Fruit fly (Drosophila melanogaster) whole organism, embryonic: Measurements from ENCODE around the gene CG6409.

Source experiments
- CG10267 ChIP-seq: fragments of 200-800 bp; sonication (Bioruptor generic); optimal IDR thresholded peaks from 2 replicates; lab custom pipeline; 2018; ENCODE audit warnings: missing biosample characterization, mild to moderate bottlenecking, missing genetic modification characterization, moderate library complexity
- CG10321 ChIP-seq: fragments of 200-800 bp; sonication (Bioruptor generic); IDR thresholded peaks from 2 replicates; pipeline ENCODE4 v1.3.6; 2022; ENCODE audit warnings: missing biosample characterization, missing genetic modification characterization
- CG11398 ChIP-seq: fragments of 200-800 bp; sonication (Bioruptor generic); optimal IDR thresholded peaks from 2 replicates; lab custom pipeline; 2016; ENCODE audit warnings: missing biosample characterization, missing genetic modification characterization
- CG11504 ChIP-seq: fragments of 200-800 bp; sonication (Bioruptor generic); optimal IDR thresholded peaks from 3 replicates; lab custom pipeline; 2019; ENCODE audit warnings: missing biosample characterization, mild to moderate bottlenecking, missing genetic modification characterization, moderate library complexity
- CG13287 ChIP-seq: fragments of 200-800 bp; sonication (Bioruptor generic); IDR thresholded peaks from 2 replicates; pipeline ENCODE4 v1.3.6; 2022; ENCODE audit warnings: missing biosample characterization, missing genetic modification characterization; ENCODE audit not compliant: partially characterized antibody
- CG14710 ChIP-seq: fragments of 200-800 bp; sonication (Bioruptor generic); optimal IDR thresholded peaks from 3 replicates; lab custom pipeline; 2019; ENCODE audit warnings: missing biosample characterization, mild to moderate bottlenecking, missing genetic modification characterization, moderate library complexity
- CG14965 ChIP-seq: fragments of 200-800 bp; sonication (Bioruptor generic); optimal IDR thresholded peaks from 2 replicates; lab custom pipeline; 2016; ENCODE audit warnings: missing biosample characterization, missing genetic modification characterization, borderline replicate concordance
- CG15011 ChIP-seq: fragments of 200-800 bp; sonication (Bioruptor generic); optimal IDR thresholded peaks from 3 replicates; lab custom pipeline; 2018; ENCODE audit warnings: missing biosample characterization, mild to moderate bottlenecking, missing genetic modification characterization
- CG1647 ChIP-seq: fragments of 200-800 bp; sonication (Bioruptor generic); optimal IDR thresholded peaks from 3 replicates; lab custom pipeline; 2016; ENCODE audit warnings: missing biosample characterization, missing genetic modification characterization
- CG17186 ChIP-seq: fragments of 200-800 bp; sonication (Bioruptor generic); optimal IDR thresholded peaks from 3 replicates; lab custom pipeline; 2017; ENCODE audit warnings: missing biosample characterization, missing genetic modification reagents, missing genetic modification characterization
- CG17912 ChIP-seq: fragments of 200-800 bp; sonication (Bioruptor generic); optimal IDR thresholded peaks from 2 replicates; lab custom pipeline; 2018; ENCODE audit warnings: missing biosample characterization, mild to moderate bottlenecking, missing genetic modification characterization
- CG1832 ChIP-seq: fragments of 200-800 bp; sonication (Bioruptor generic); optimal IDR thresholded peaks from 2 replicates; lab custom pipeline; 2017; ENCODE audit warnings: missing biosample characterization, mild to moderate bottlenecking, missing genetic modification characterization, inconsistent platforms
- CG33557 ChIP-seq: fragments of 200-800 bp; sonication (Bioruptor generic); optimal IDR thresholded peaks from 2 replicates; lab custom pipeline; 2019; ENCODE audit warnings: missing biosample characterization, mild to moderate bottlenecking, missing genetic modification characterization, moderate library complexity
- CG4617 ChIP-seq: fragments of 200-800 bp; sonication (Bioruptor generic); optimal IDR thresholded peaks from 3 replicates; lab custom pipeline; 2016; ENCODE audit warnings: missing biosample characterization, missing genetic modification characterization, borderline replicate concordance
- CG6683 ChIP-seq: fragments of 200-800 bp; sonication (Bioruptor generic); optimal IDR thresholded peaks from 2 replicates; lab custom pipeline; 2017; ENCODE audit warnings: missing biosample characterization, mild to moderate bottlenecking, missing genetic modification characterization, missing genetic modification reagents
- CG9727 ChIP-seq: fragments of 200-800 bp; sonication (Bioruptor generic); optimal IDR thresholded peaks from 3 replicates; lab custom pipeline; 2017; ENCODE audit warnings: missing biosample characterization, mild to moderate bottlenecking, missing genetic modification characterization
- CTCF ChIP-seq: fragments of 200-800 bp; sonication (Bioruptor generic); optimal IDR thresholded peaks from 2 replicates; lab custom pipeline; 2017; ENCODE audit warnings: missing biosample characterization, mild to moderate bottlenecking, missing genetic modification characterization, moderate library complexity
- Dbx ChIP-seq: fragments of 200-800 bp; sonication (Bioruptor generic); IDR thresholded peaks from 3 replicates; pipeline ENCODE4 v1.3.6; 2022; ENCODE audit warnings: missing biosample characterization, missing genetic modification characterization
- Dp ChIP-seq: fragments of 200-800 bp; sonication (Bioruptor generic); optimal IDR thresholded peaks from 2 replicates; lab custom pipeline; 2018; ENCODE audit warnings: missing biosample characterization, mild to moderate bottlenecking, missing genetic modification characterization, moderate library complexity
- E2f2 ChIP-seq: fragments of 200-800 bp; sonication (Bioruptor generic); IDR thresholded peaks from 2 replicates; pipeline ENCODE4 v1.3.6; 2022; ENCODE audit warnings: missing biosample characterization, missing genetic modification characterization
- Gsc ChIP-seq: fragments of 200-800 bp; sonication (Bioruptor generic); IDR thresholded peaks from 2 replicates; pipeline ENCODE4 v1.3.6; 2022; ENCODE audit warnings: missing biosample characterization, missing genetic modification characterization
- Hmr ChIP-seq: fragments of 200-800 bp; sonication (Bioruptor generic); optimal IDR thresholded peaks from 3 replicates; lab custom pipeline; 2017; ENCODE audit warnings: mild to moderate bottlenecking, missing biosample characterization, missing genetic modification reagents, missing genetic modification characterization
- Max ChIP-seq: fragments of 200-800 bp; sonication (Bioruptor generic); optimal IDR thresholded peaks from 2 replicates; lab custom pipeline; 2016; ENCODE audit warnings: missing biosample characterization, mild to moderate bottlenecking, missing genetic modification characterization
- Med ChIP-seq: fragments of 200-800 bp; sonication (Bioruptor generic); peaks from one replicate; lab custom pipeline; 2016; ENCODE audit warnings: missing biosample characterization, missing genetic modification characterization, mild to moderate bottlenecking, inconsistent platforms, moderate library complexity
- Nf-YC ChIP-seq: fragments of 200-800 bp; optimal IDR thresholded peaks from 3 replicates; lab custom pipeline; 2019; ENCODE audit warnings: missing biosample characterization, mild to moderate bottlenecking, missing genetic modification characterization, moderate library complexity
- Opbp ChIP-seq: fragments of 200-800 bp; sonication (Bioruptor generic); IDR thresholded peaks from 3 replicates; pipeline ENCODE4 v1.3.6; 2022; ENCODE audit warnings: missing biosample characterization, missing genetic modification characterization; ENCODE audit not compliant: partially characterized antibody
- Sin3A ChIP-seq: fragments of >200 bp; optimal IDR thresholded peaks from 2 replicates; lab custom pipeline; 2018
- bbx ChIP-seq: fragments of 200-800 bp; sonication (Bioruptor generic); IDR thresholded peaks from 2 replicates; pipeline ENCODE4 v1.3.6; 2022; ENCODE audit warnings: missing biosample characterization, missing genetic modification characterization; ENCODE audit not compliant: partially characterized antibody
- emc ChIP-seq: fragments of 200-800 bp; sonication (Bioruptor generic); optimal IDR thresholded peaks from 2 replicates; lab custom pipeline; 2016; ENCODE audit warnings: missing biosample characterization, missing genetic modification characterization
- gem ChIP-seq: fragments of 200-800 bp; sonication (Bioruptor generic); optimal IDR thresholded peaks from 2 replicates; lab custom pipeline; 2019; ENCODE audit warnings: missing biosample characterization, mild to moderate bottlenecking, missing genetic modification characterization, moderate library complexity
- grau ChIP-seq: fragments of 200-800 bp; optimal IDR thresholded peaks from 3 replicates; lab custom pipeline; 2019; ENCODE audit warnings: missing biosample characterization, mild to moderate bottlenecking, missing genetic modification characterization, moderate library complexity
- gsb-n ChIP-seq: fragments of 200-800 bp; sonication (Bioruptor generic); optimal IDR thresholded peaks from 3 replicates; lab custom pipeline; 2018; ENCODE audit warnings: missing biosample characterization, mild to moderate bottlenecking, missing genetic modification characterization
- hbn ChIP-seq: fragments of 200-800 bp; sonication (Bioruptor generic); IDR thresholded peaks from 2 replicates; pipeline ENCODE4 v1.3.6; 2022; ENCODE audit warnings: missing biosample characterization, missing genetic modification characterization; ENCODE audit not compliant: partially characterized antibody
- jigr1 ChIP-seq: fragments of 200-800 bp; sonication (Bioruptor generic); IDR thresholded peaks from 3 replicates; pipeline ENCODE4 v1.3.6; 2022; ENCODE audit warnings: missing biosample characterization, missing genetic modification characterization
- maf-S ChIP-seq: fragments of 200-800 bp; sonication (Bioruptor generic); optimal IDR thresholded peaks from 2 replicates; lab custom pipeline; 2016; ENCODE audit warnings: missing biosample characterization, missing genetic modification characterization
- nerfin-2 ChIP-seq: fragments of 200-800 bp; sonication (Bioruptor generic); IDR thresholded peaks from 2 replicates; pipeline ENCODE4 v1.3.6; 2022; ENCODE audit warnings: missing biosample characterization, missing genetic modification characterization; ENCODE audit not compliant: partially characterized antibody
- oc ChIP-seq: fragments of 200-800 bp; sonication (Bioruptor generic); optimal IDR thresholded peaks from 2 replicates; lab custom pipeline; 2018; ENCODE audit warnings: missing biosample characterization, mild to moderate bottlenecking, missing genetic modification characterization, moderate library complexity
- odd ChIP-seq: fragments of 200-800 bp; sonication (Bioruptor generic); optimal IDR thresholded peaks from 2 replicates; lab custom pipeline; 2017; ENCODE audit warnings: missing biosample characterization, mild to moderate bottlenecking, missing genetic modification characterization
- sc ChIP-seq, 3 experiments: fragments of >200 bp in 2 of 3; fragments of 200-800 bp in 1 of 3; sonication (Bioruptor generic) in 1 of 3; optimal IDR thresholded peaks; 2 replicates in 2 of 3; 3 replicates in 1 of 3; lab custom pipeline; 2017; ENCODE audit warnings: mild to moderate bottlenecking in 1 of 3, missing biosample characterization in 1 of 3, missing genetic modification characterization in 1 of 3, missing genetic modification reagents in 1 of 3
- sob ChIP-seq: fragments of 200-800 bp; sonication (Bioruptor generic); IDR thresholded peaks from 2 replicates; pipeline ENCODE4 v1.3.6; 2022; ENCODE audit warnings: missing biosample characterization, missing genetic modification characterization
- sqz ChIP-seq: fragments of 200-800 bp; sonication (Bioruptor generic); optimal IDR thresholded peaks from 3 replicates; lab custom pipeline; 2018; ENCODE audit warnings: missing biosample characterization, mild to moderate bottlenecking, missing genetic modification characterization
- tgo ChIP-seq: fragments of 200-800 bp; sonication (Bioruptor generic); IDR thresholded peaks from 3 replicates; pipeline ENCODE4 v1.3.6; 2022; ENCODE audit warnings: missing biosample characterization, missing genetic modification characterization
- trem ChIP-seq: fragments of 200-800 bp; optimal IDR thresholded peaks from 3 replicates; lab custom pipeline; 2019; ENCODE audit warnings: missing biosample characterization, mild to moderate bottlenecking, missing genetic modification characterization, moderate library complexity
- wdn ChIP-seq: fragments of 200-800 bp; sonication (Bioruptor generic); IDR thresholded peaks from 2 replicates; pipeline ENCODE4 v1.3.6; 2022; ENCODE audit warnings: missing biosample characterization, missing genetic modification characterization
- zfh2 ChIP-seq: fragments of 200-800 bp; sonication (Bioruptor generic); optimal IDR thresholded peaks from 2 replicates; lab custom pipeline; 2016; ENCODE audit warnings: missing biosample characterization, missing genetic modification characterization

Gene CG6409

dm6 chr3L:10889000-10889691 lies 7.0 kb upstream of the CG6409 start (continued):
- no peak for TF ChIP-seq odd (GFP tag; lab: Kevin White, UChicago)
- no peak for TF ChIP-seq emc (GFP tag; lab: Kevin White, UChicago)
- no peak for TF ChIP-seq sc (optimal IDR thresholded peaks at IDR 0.05; lab: Kevin White, UChicago)
- TF ChIP-seq sc (GFP tag; optimal IDR thresholded peaks at IDR 0.05; lab: Kevin White, UChicago) = no peak
- TF ChIP-seq CG11398 = no peak

dm6 chr3L:10886371-10886770 lies 4.2 kb upstream of the CG6409 start, which contains the start of gene OXA1L:
Gene OXA1L (minus strand): TSS chr3L:10886471.
- TF ChIP-seq CG15011 (GFP tag; lab: Kevin White, UChicago) (no peak), Hmr (GFP tag; lab: Kevin White, UChicago) (no peak), wdn (GFP tag; lab: Robert Waterston, UW) (no peak), CG1647 (GFP tag; lab: Kevin White, UChicago) (no peak)

- TF ChIP-seq Nf-YC (tag; lab: Kevin White, UChicago) = peak; percentile 1
- TF ChIP-seq Opbp (GFP tag; lab: Robert Waterston, UW) = no peak
- no peak for TF ChIP-seq sqz (GFP tag; lab: Kevin White, UChicago)
- peak; percentile 51 for TF ChIP-seq Med (GFP tag; lab: Kevin White, UChicago)
- no peak for TF ChIP-seq tgo
- TF ChIP-seq Dp = peak; percentile 87
- no peak for TF ChIP-seq CG33557 (GFP tag; lab: Kevin White, UChicago)
- TF ChIP-seq CG13287 (GFP tag; lab: Robert Waterston, UW) = peak; percentile 31
- TF ChIP-seq CG4617 = peak; percentile 65
- TF ChIP-seq zfh2 = no peak
- TF ChIP-seq CG11504 (tag; lab: Kevin White, UChicago) = no peak
- peak; percentile 34; the same call in 1 of the 2 replicates for TF ChIP-seq sob (GFP tag; lab: Robert Waterston, UW)
- TF ChIP-seq bbx (GFP tag; lab: Robert Waterston, UW) = peak; percentile 39; the same call in 1 of the 2 replicates
- peak; percentile 11 for TF ChIP-seq grau (tag; lab: Kevin White, UChicago)
- TF ChIP-seq gsb-n = no peak
- TF ChIP-seq maf-S (GFP tag; lab: Kevin White, UChicago) = no peak
- peak; percentile 71; the same call in 1 of the 2 replicates for TF ChIP-seq CG10321
- TF ChIP-seq CTCF (GFP tag; lab: Kevin White, UChicago) = peak; percentile 96
- TF ChIP-seq CG14710 (tag; lab: Kevin White, UChicago) = peak; percentile 84
- peak; percentile 49 for TF ChIP-seq Sin3A (lab: Kevin White, UChicago)
- no peak for TF ChIP-seq CG6683 (GFP tag; lab: Kevin White, UChicago)
- peak; percentile 76 for TF ChIP-seq CG14965 (GFP tag; lab: Kevin White, UChicago)
- TF ChIP-seq CG1832 (GFP tag; lab: Kevin White, UChicago) = peak; percentile 78
- TF ChIP-seq CG9727 (GFP tag; lab: Kevin White, UChicago) = no peak
- TF ChIP-seq CG10267 (tag; lab: Kevin White, UChicago) = peak; percentile 32
- TF ChIP-seq CG17912 = peak; percentile 30
- TF ChIP-seq oc = no peak
- TF ChIP-seq Gsc (GFP tag; lab: Robert Waterston, UW) = no peak
- TF ChIP-seq trem (tag; lab: Kevin White, UChicago) = peak; percentile 37
- TF ChIP-seq Dbx = 0 out of 3 replicates have a peak, but pooled peaks have one; percentile 41
- TF ChIP-seq jigr1 (GFP tag; lab: Robert Waterston, UW) = no peak
- no peak for TF ChIP-seq gem
- peak; percentile 14 for TF ChIP-seq Max (GFP tag; lab: Kevin White, UChicago)
- no peak for TF ChIP-seq hbn (GFP tag; lab: Robert Waterston, UW)
- TF ChIP-seq nerfin-2 (GFP tag; lab: Robert Waterston, UW) = no peak
- TF ChIP-seq E2f2 (GFP tag; lab: Robert Waterston, UW) = peak; percentile 93
- no peak for TF ChIP-seq CG17186 (GFP tag; lab: Kevin White, UChicago)
Measured at dm6 chr3L:10885711-10886272, 3.6 kb upstream of the CG6409 start.
